Fruit fly (Drosophila melanogaster): ENCODE results near the gene CG43998.
A peak's percentile ranks its signal among the peaks of the same experiment; 100 is the strongest.

dm6 chr3R:23886270-23887095, 42.3 kb downstream of the CG43998 start:
- TF ChIP-seq pad (GFP tag; optimal IDR thresholded peaks at IDR 0.05) (peak; percentile 82), toe (GFP tag; optimal IDR thresholded peaks at IDR 0.05) (no peak), cic (GFP tag; optimal IDR thresholded peaks at IDR 0.05) (no peak)
